Fruit fly (Drosophila melanogaster): ENCODE results near the gene Sk2.

DNA sequence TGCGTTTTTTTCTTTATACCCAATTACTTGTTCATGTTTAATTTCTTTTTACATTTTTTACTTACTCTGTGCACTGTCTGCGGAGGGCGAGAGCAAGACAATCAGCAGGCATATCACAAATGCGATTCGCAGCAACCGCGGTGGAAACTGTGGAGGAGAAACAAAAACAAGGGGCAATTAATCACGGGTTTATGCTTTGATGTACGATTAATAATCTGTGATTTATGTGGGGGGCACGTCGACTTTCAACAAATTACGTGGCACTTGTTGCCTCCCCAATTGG is 50.7 kb downstream of the Sk2 start:
- TF ChIP-seq CG15336 (GFP tag; IDR thresholded peaks at IDR 0.05) (no peak), lz (GFP tag; optimal IDR thresholded peaks at IDR 0.05) (no peak), Hr39 (GFP tag; optimal IDR thresholded peaks at IDR 0.05) (no peak), topi (GFP tag; optimal IDR thresholded peaks at IDR 0.05) (no peak), fkh (GFP tag; optimal IDR thresholded peaks at IDR 0.05) (no peak), CG16779 (tag; optimal IDR thresholded peaks at IDR 0.05) (no peak), cyc (GFP tag; optimal IDR thresholded peaks at IDR 0.05) (no peak), esn (GFP tag; optimal IDR thresholded peaks at IDR 0.05) (no peak), pdm3 (GFP tag; optimal IDR thresholded peaks at IDR 0.05) (no peak), CG6854 (GFP tag; optimal IDR thresholded peaks at IDR 0.05) (no peak)
